Fruit fly (Drosophila melanogaster) ovary, adult (tissue): ENCODE results near the gene CG15136.

ENCODE experiments used
- CG17801 ChIP-seq: fragments of 200-800 bp; optimal IDR thresholded peaks from 2 replicates; lab custom pipeline; 2019; ENCODE audit warnings: missing biosample characterization, mild to moderate bottlenecking, missing genetic modification characterization, moderate library complexity; ENCODE audit not compliant: partially characterized antibody

CG15136 gene

dm6 chr2L:17048181-17048580, at the start of gene CG15136:
TSS of gene CG15136 (minus strand) at chr2L:17048281.
- TF ChIP-seq CG17801, result no peak

DNA sequence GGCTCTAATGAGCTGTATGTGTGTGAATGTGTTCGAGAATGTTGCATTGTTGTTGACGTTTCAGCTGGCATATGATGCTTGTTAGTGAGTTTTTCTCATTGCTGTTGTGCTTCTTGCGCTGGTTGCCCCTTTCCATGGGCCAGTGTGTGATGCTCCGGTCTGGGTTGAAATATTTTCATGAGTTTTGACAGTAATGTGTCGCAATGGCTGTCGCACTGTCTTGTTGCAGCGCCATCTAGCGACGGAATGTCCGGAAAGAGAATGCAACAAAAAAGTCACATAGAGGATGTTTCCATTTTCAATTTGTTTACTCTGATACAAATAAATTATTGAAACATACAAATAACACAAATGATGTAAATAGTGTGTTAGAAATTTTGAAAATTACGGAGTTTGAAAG, 44.7 kb upstream of the CG15136 start:
- no peak for TF ChIP-seq CG17801

dm6 chr2L:17087341-17087740, 39.3 kb upstream of the CG15136 start, which contains the start of gene CG12620:
TSS of gene CG12620 (plus strand) at chr2L:17087641.
- TF ChIP-seq CG17801, result no peak

- no peak for TF ChIP-seq CG17801
These were observed 3.8 kb upstream of the CG15136 start for dm6 chr2L:17051835-17052234.

- TF ChIP-seq CG17801, result no peak
These were observed 6.9 kb downstream of the CG15136 start for dm6 chr2L:17041211-17041610.

DNA sequence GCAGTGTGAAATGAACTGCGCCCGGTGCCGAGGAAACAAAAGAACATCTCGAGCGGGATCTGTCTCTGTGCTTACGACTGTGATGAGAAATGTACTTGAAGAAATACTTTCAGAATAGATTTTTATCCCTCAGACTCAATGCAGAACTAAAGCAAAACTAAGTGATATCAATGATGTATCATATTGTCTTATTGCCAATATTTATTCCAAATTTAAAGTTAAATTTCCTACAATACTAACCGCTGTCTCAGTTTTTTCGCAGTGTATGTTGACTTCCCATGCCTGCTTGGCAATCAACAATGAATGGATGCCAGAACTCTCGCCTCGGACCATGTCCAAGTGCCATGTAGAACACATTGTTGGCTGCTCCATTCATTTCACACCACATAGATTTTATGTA, 20.6 kb downstream of the CG15136 start:
- no peak for TF ChIP-seq CG17801

dm6 chr2L:17014600-17014999, 33.5 kb downstream of the CG15136 start, which contains the start of gene CG6304:
TSS of gene CG6304 (minus strand) at chr2L:17014700.
- no peak for TF ChIP-seq CG17801
